Worm (Caenorhabditis elegans) whole organism, L4 larva: ENCODE results near the gene otpl-4.
A peak's percentile ranks its signal among the peaks of the same experiment; 100 is the strongest.
"Not testable (repeated sequence)": the region's sequence is repeated elsewhere in the genome, so short reads cannot be mapped to it uniquely, and the experiment has no call there.

Source experiments
- F10B5.3 ChIP-seq: sonication (generic microtip); optimal IDR thresholded peaks from 2 replicates; lab custom pipeline; 2016; ENCODE audit warnings: mild to moderate bottlenecking, missing genetic modification characterization, missing compliant biosample characterization
- F26F4.8 ChIP-seq: fragments of 200-800 bp; sonication (Bioruptor generic); conservative IDR thresholded peaks from 2 replicates; pipeline ENCODE4 v1.3.6; 2022; ENCODE audit warnings: missing genetic modification characterization, missing compliant biosample characterization
- F44E2.7 ChIP-seq: fragments of 200-800 bp; sonication (Bioruptor generic); IDR thresholded peaks from 2 replicates; pipeline ENCODE4 v2.1.2; 2022; ENCODE audit warnings: missing genetic modification characterization, missing compliant biosample characterization
- T26A8.4 ChIP-seq: fragments of 200-800 bp; sonication (Bioruptor generic); IDR thresholded peaks from 2 replicates; pipeline ENCODE4 v1.3.6; 2022; ENCODE audit warnings: missing genetic modification characterization, missing compliant biosample characterization
- Y105C5A.15 ChIP-seq: fragments of 200-800 bp; sonication (Bioruptor generic); IDR thresholded peaks from 2 replicates; pipeline ENCODE4 v1.3.6; 2022; ENCODE audit warnings: missing genetic modification characterization, missing compliant biosample characterization
- Y5F2A.4 ChIP-seq: fragments of 200-800 bp; sonication (Bioruptor generic); optimal IDR thresholded peaks from 2 replicates; lab custom pipeline; 2018; ENCODE audit warnings: mild to moderate bottlenecking, missing genetic modification characterization, missing compliant biosample characterization
- Y75B8A.6 ChIP-seq: fragments of 200-800 bp; sonication (Bioruptor generic); IDR thresholded peaks from 2 replicates; pipeline ENCODE4 v1.3.6; 2022; ENCODE audit warnings: missing genetic modification reagents, missing genetic modification characterization, missing compliant biosample characterization
- ZK337.2 ChIP-seq: fragments of 200-800 bp; sonication (Bioruptor generic); IDR thresholded peaks from 2 replicates; pipeline ENCODE4 v1.3.6; 2022; ENCODE audit warnings: missing genetic modification reagents, missing genetic modification characterization, missing compliant biosample characterization
- ZK546.5 ChIP-seq, 2 experiments: sonication (generic microtip); optimal IDR thresholded peaks; 2 replicates each; lab custom pipeline; 2017; ENCODE audit warnings: missing biosample characterization in 2 of 2, missing genetic modification characterization in 2 of 2
- aly-2 ChIP-seq: sonication (generic microtip); optimal IDR thresholded peaks from 2 replicates; lab custom pipeline; 2018; ENCODE audit warnings: missing biosample characterization, missing genetic modification characterization
- ama-1 ChIP-seq: fragments of 150-350 bp; optimal IDR thresholded peaks from 2 replicates; lab custom pipeline; 2014; ENCODE audit warnings: inconsistent platforms, mixed read lengths
- attf-4 ChIP-seq: sonication (generic microtip); optimal IDR thresholded peaks from 3 replicates; lab custom pipeline; 2017; ENCODE audit warnings: missing biosample characterization, missing genetic modification characterization
- ceh-44 ChIP-seq: fragments of 200-800 bp; sonication (Bioruptor generic); IDR thresholded peaks from 2 replicates; pipeline ENCODE4 v1.3.6; 2022; ENCODE audit warnings: missing genetic modification reagents, missing genetic modification characterization, missing compliant biosample characterization
- ceh-62 ChIP-seq: sonication (generic microtip); optimal IDR thresholded peaks from 2 replicates; lab custom pipeline; 2017; ENCODE audit warnings: missing biosample characterization, missing genetic modification characterization
- ceh-82 ChIP-seq: sonication (generic microtip); optimal IDR thresholded peaks from 2 replicates; lab custom pipeline; 2017; ENCODE audit warnings: missing biosample characterization, missing genetic modification characterization
- daf-16 ChIP-seq, 3 experiments: sonication (generic microtip); optimal IDR thresholded peaks; 2 replicates each; lab custom pipeline; 2016 to 2017; ENCODE audit warnings: missing genetic modification characterization in 3 of 3, missing genetic modification reagents in 3 of 3, mild to moderate bottlenecking in 2 of 3, missing compliant biosample characterization in 2 of 3, missing biosample characterization in 1 of 3, moderate library complexity in 1 of 3
- daf-8 ChIP-seq: fragments of 200-800 bp; sonication (Bioruptor generic); IDR thresholded peaks from 2 replicates; pipeline ENCODE4 v1.3.6; 2022; ENCODE audit warnings: missing genetic modification characterization, missing compliant biosample characterization
- dpl-1 ChIP-seq: fragments of 150-350 bp; optimal IDR thresholded peaks from 2 replicates; lab custom pipeline; 2014; ENCODE audit warnings: missing biosample characterization, missing genetic modification reagents, missing genetic modification characterization
- dve-1 ChIP-seq: sonication (generic microtip); optimal IDR thresholded peaks from 2 replicates; lab custom pipeline; 2017; ENCODE audit warnings: antibody characterized with exemption, mild to moderate bottlenecking, missing genetic modification characterization, missing compliant biosample characterization; ENCODE audit not compliant: insufficient read depth
- fos-1 ChIP-seq: fragments of 150-350 bp; optimal IDR thresholded peaks from 2 replicates; lab custom pipeline; 2014; ENCODE audit warnings: missing biosample characterization, missing genetic modification characterization
- hlh-11 ChIP-seq: fragments of 200-800 bp; sonication (Bioruptor generic); optimal IDR thresholded peaks from 2 replicates; lab custom pipeline; 2018; ENCODE audit warnings: mild to moderate bottlenecking, missing genetic modification characterization, missing compliant biosample characterization
- lin-1 ChIP-seq: fragments of 200-800 bp; sonication (Bioruptor generic); IDR thresholded peaks from 2 replicates; pipeline ENCODE4 v1.3.6; 2022; ENCODE audit warnings: missing genetic modification reagents, missing genetic modification characterization, missing compliant biosample characterization
- lin-13 ChIP-seq: fragments of 150-350 bp; optimal IDR thresholded peaks from 2 replicates; lab custom pipeline; 2014; ENCODE audit warnings: missing biosample characterization, missing genetic modification reagents, missing genetic modification characterization
- lin-29 ChIP-seq: fragments of 200-800 bp; sonication (Bioruptor generic); IDR thresholded peaks from 2 replicates; pipeline ENCODE4 v1.3.6; 2022; ENCODE audit warnings: missing genetic modification reagents, missing genetic modification characterization, missing compliant biosample characterization
- lir-3 ChIP-seq: sonication (generic microtip); optimal IDR thresholded peaks from 2 replicates; lab custom pipeline; 2016; ENCODE audit warnings: mild to moderate bottlenecking, missing genetic modification characterization, missing compliant biosample characterization
- lsy-2 ChIP-seq, 2 experiments: fragments of 150-350 bp in 1 of 2; sonication (generic microtip) in 1 of 2; optimal IDR thresholded peaks; 2 replicates each; lab custom pipeline; 2014 to 2017; ENCODE audit warnings: missing biosample characterization in 2 of 2, missing genetic modification characterization in 2 of 2
- mdt-29 ChIP-seq: fragments of 200-800 bp; sonication (Bioruptor generic); IDR thresholded peaks from 2 replicates; pipeline ENCODE4 v1.3.6; 2022; ENCODE audit warnings: missing genetic modification reagents, missing genetic modification characterization, missing compliant biosample characterization
- mxl-3 ChIP-seq: fragments of 200-800 bp; sonication (Bioruptor generic); optimal IDR thresholded peaks from 2 replicates; lab custom pipeline; 2018; ENCODE audit warnings: mild to moderate bottlenecking, missing genetic modification characterization, missing compliant biosample characterization
- nhr-10 ChIP-seq: fragments of 150-350 bp; optimal IDR thresholded peaks from 2 replicates; lab custom pipeline; 2014; ENCODE audit warnings: missing biosample characterization, missing genetic modification characterization
- nhr-237 ChIP-seq: sonication (generic microtip); optimal IDR thresholded peaks from 2 replicates; lab custom pipeline; 2017; ENCODE audit warnings: missing biosample characterization, missing genetic modification characterization
- nhr-25 ChIP-seq: sonication (generic microtip); optimal IDR thresholded peaks from 2 replicates; lab custom pipeline; 2017; ENCODE audit warnings: missing genetic modification characterization, mild to moderate bottlenecking, missing compliant biosample characterization, antibody characterized with exemption, moderate library complexity, borderline replicate concordance; ENCODE audit not compliant: insufficient read depth
- nhr-28 ChIP-seq: fragments of 150-350 bp; optimal IDR thresholded peaks from 2 replicates; lab custom pipeline; 2014; ENCODE audit warnings: missing biosample characterization, missing genetic modification characterization
- nhr-42 ChIP-seq: fragments of 200-800 bp; sonication (Bioruptor generic); IDR thresholded peaks from 2 replicates; pipeline ENCODE4 v1.3.6; 2022; ENCODE audit warnings: missing genetic modification characterization, missing compliant biosample characterization
- nhr-48 ChIP-seq: sonication (generic microtip); optimal IDR thresholded peaks from 2 replicates; lab custom pipeline; 2016; ENCODE audit warnings: mild to moderate bottlenecking, missing genetic modification characterization, missing compliant biosample characterization
- nhr-6 ChIP-seq: fragments of 150-350 bp; optimal IDR thresholded peaks from 2 replicates; lab custom pipeline; 2014; ENCODE audit warnings: missing biosample characterization, missing genetic modification characterization
- nhr-77 ChIP-seq: fragments of 150-350 bp; optimal IDR thresholded peaks from 2 replicates; lab custom pipeline; 2014; ENCODE audit warnings: missing biosample characterization, missing genetic modification characterization
- php-3 ChIP-seq: fragments of 200-800 bp; sonication (Bioruptor generic); IDR thresholded peaks from 2 replicates; pipeline ENCODE4 v1.3.6; 2022; ENCODE audit warnings: missing genetic modification reagents, missing genetic modification characterization, missing compliant biosample characterization
- pqm-1 ChIP-seq: sonication (generic microtip); optimal IDR thresholded peaks from 2 replicates; lab custom pipeline; 2017; ENCODE audit warnings: missing biosample characterization, missing genetic modification characterization
- rbr-2 ChIP-seq: sonication (generic microtip); optimal IDR thresholded peaks from 2 replicates; lab custom pipeline; 2016; ENCODE audit warnings: missing genotype, missing genetic modification characterization, missing compliant biosample characterization
- set-16 ChIP-seq: fragments of 200-800 bp; sonication (Bioruptor generic); IDR thresholded peaks from 2 replicates; pipeline ENCODE4 v1.3.6; 2022; ENCODE audit warnings: missing genetic modification reagents, missing genetic modification characterization, missing compliant biosample characterization
- skn-1 ChIP-seq: fragments of 150-350 bp; optimal IDR thresholded peaks from 2 replicates; lab custom pipeline; 2014; ENCODE audit warnings: missing biosample characterization, missing genetic modification characterization
- spr-1 ChIP-seq: sonication (generic microtip); optimal IDR thresholded peaks from 2 replicates; lab custom pipeline; 2016; ENCODE audit warnings: mild to moderate bottlenecking, missing genetic modification characterization, missing compliant biosample characterization
- spr-3 ChIP-seq: fragments of 200-800 bp; sonication (Bioruptor generic); optimal IDR thresholded peaks from 2 replicates; lab custom pipeline; 2018; ENCODE audit warnings: mild to moderate bottlenecking, missing genetic modification characterization, missing compliant biosample characterization
- zag-1 ChIP-seq: fragments of 150-350 bp; optimal IDR thresholded peaks from 2 replicates; lab custom pipeline; 2014; ENCODE audit warnings: missing biosample characterization, missing genetic modification characterization
- zfp-2 ChIP-seq: sonication (generic microtip); optimal IDR thresholded peaks from 2 replicates; lab custom pipeline; 2016; ENCODE audit warnings: mild to moderate bottlenecking, missing genetic modification characterization, missing compliant biosample characterization
- zip-2 ChIP-seq: fragments of 150-350 bp; optimal IDR thresholded peaks from 2 replicates; lab custom pipeline; 2014; ENCODE audit warnings: missing biosample characterization, missing genetic modification characterization
- ztf-11 ChIP-seq: fragments of 150-350 bp; optimal IDR thresholded peaks from 2 replicates; lab custom pipeline; 2014; ENCODE audit warnings: missing biosample characterization, missing genetic modification characterization

otpl-4 gene

DNA sequence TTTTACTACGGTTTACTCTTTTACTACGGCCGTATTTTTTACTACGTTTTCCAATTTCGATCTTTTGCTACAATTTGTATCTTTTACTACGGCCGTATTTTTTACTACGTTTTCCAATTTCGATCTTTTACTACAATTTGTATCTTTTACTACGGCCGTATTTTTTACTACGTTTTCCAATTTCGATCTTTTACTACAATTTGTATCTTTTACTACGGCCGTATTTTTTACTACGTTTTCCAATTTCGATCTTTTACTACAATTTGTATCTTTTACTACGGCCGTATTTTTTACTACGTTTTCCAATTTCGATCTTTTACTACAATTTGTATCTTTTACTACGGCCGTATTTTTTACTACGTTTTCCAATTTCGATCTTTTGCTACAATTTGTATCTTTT, 37.6 kb downstream of the otpl-4 start, which contains the start of gene F25G6.1:
TSS of gene F25G6.1 (plus strand) at position 301 of the 400 bp plus-strand sequence.
- not testable (repeated sequence) for TF ChIP-seq nhr-25 (tag; lab: Kevin White, UChicago); ceh-82; zfp-2

DNA sequence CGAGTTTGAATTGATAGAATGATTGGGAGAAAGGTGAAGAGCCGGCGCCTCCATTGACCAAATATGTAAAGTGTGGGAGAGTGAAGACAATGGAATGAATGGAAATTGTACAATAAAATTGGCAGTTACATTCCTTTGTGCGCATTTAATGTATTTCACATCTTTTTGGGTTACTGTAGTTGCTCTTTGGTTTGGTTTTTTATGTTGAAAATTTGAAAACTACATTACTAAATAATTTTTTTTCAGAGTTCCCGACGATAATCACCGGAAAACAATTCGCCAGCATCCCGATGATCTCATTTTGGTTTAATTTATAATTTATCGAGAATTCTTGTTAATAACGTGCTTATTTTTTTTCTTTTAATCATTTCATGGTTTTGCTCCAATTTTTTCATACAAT, 43.8 kb downstream of the otpl-4 start, which contains the start of gene C10B5.1:
TSS of gene C10B5.1 (plus strand) at position 301 of the 400 bp plus-strand sequence.
- TF ChIP-seq php-3 (GFP tag; lab: Robert Waterston, UW) (no peak), nhr-10 (tag; lab: Kevin White, UChicago) (no peak), pqm-1 (no peak), skn-1 (tag; lab: Kevin White, UChicago) (no peak), Y105C5A.15 (no peak), lin-1 (no peak), nhr-42 (no peak)

DNA sequence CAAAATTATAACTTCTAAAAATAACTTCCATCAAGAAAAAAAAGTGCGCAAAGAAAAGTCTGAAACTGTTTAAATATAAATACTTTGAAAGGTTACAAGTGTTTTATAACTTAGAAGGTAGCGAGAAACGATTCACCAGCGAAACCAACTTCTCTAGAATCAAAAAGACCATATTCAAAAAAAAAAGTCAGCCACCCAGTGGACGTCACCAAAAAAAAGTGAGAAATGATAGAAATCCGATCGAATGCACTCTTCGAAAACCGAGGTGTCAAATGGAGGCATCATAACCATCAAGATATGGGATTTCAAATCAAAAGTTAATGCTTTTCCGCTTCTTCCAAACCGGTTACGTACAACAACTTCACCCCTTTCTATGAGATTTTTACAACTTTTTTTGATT, 49.3 kb downstream of the otpl-4 start:
- no peak for TF ChIP-seq T26A8.4 (GFP tag; lab: Robert Waterston, UW)
- no peak for TF ChIP-seq nhr-48 (tag; lab: Kevin White, UChicago)
- TF ChIP-seq zip-2 (tag; lab: Kevin White, UChicago): no peak

DNA sequence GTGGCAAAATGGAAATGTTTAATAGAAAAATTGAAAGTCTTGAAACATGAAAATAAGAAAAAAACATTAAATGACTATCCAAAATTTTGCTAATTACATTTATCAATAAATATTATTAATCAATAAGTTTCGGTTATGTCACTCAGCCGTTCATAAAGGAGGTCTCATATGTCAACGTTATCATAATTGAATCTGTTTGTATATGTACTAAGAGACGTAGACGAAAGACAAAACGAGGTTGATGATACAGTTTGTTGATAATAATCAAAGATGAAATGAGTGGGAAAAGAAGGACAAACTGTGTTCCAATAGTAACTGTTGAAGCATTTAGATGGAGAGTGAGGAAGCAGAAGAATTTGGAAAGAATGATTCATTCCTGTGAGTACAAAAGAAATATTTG, 49.8 kb downstream of the otpl-4 start:
- TF ChIP-seq spr-1: no peak
- no peak for TF ChIP-seq nhr-237
- TF ChIP-seq ama-1: no peak
- TF ChIP-seq Y5F2A.4 (GFP tag; lab: Kevin White, UChicago): no peak
- no peak for TF ChIP-seq nhr-6
- TF ChIP-seq ZK337.2 (GFP tag; lab: Robert Waterston, UW): no peak
- no peak for TF ChIP-seq lin-29 (GFP tag; lab: Robert Waterston, UW)
- TF ChIP-seq lin-13 (GFP tag; lab: Kevin White, UChicago): no peak
- no peak for TF ChIP-seq ZK546.5 (tag; optimal IDR thresholded peaks at IDR 0.05; lab: Kevin White, UChicago)
- TF ChIP-seq daf-8 (GFP tag; lab: Robert Waterston, UW): no peak
- TF ChIP-seq spr-3 (GFP tag; lab: Kevin White, UChicago): no peak
- no peak for TF ChIP-seq F26F4.8 (GFP tag; lab: Robert Waterston, UW)
- TF ChIP-seq T26A8.4 (GFP tag; lab: Robert Waterston, UW): no peak
- no peak for TF ChIP-seq zag-1 (tag; lab: Kevin White, UChicago)
- TF ChIP-seq F44E2.7 (GFP tag; lab: Robert Waterston, UW): no peak
- no peak for TF ChIP-seq nhr-42
- peak; percentile 36 for TF ChIP-seq nhr-48 (tag; lab: Kevin White, UChicago)
- TF ChIP-seq ztf-11: no peak
- no peak for TF ChIP-seq nhr-77
- TF ChIP-seq attf-4 (tag; lab: Kevin White, UChicago): no peak
- TF ChIP-seq Y75B8A.6 (GFP tag; lab: Robert Waterston, UW): no peak
- TF ChIP-seq lsy-2 (tag; optimal IDR thresholded peaks at IDR 0.05; lab: Kevin White, UChicago): no peak
- TF ChIP-seq daf-16 (GFP tag; optimal IDR thresholded peaks at IDR 0.05; lab: Kevin White, UChicago): no peak
- TF ChIP-seq daf-16 (tag; optimal IDR thresholded peaks at IDR 0.05; lab: Kevin White, UChicago): peak; percentile 90
- no peak for TF ChIP-seq lir-3 (tag; lab: Kevin White, UChicago)
- no peak for TF ChIP-seq mxl-3 (GFP tag; lab: Kevin White, UChicago)
- no peak for TF ChIP-seq hlh-11 (tag; lab: Kevin White, UChicago)
- TF ChIP-seq lin-1: no peak
- TF ChIP-seq aly-2 (tag; lab: Kevin White, UChicago): no peak
- TF ChIP-seq dve-1: peak; percentile 71
- TF ChIP-seq nhr-28 (tag; lab: Kevin White, UChicago): peak; percentile 46
- no peak for TF ChIP-seq fos-1 (tag; lab: Kevin White, UChicago)
- TF ChIP-seq rbr-2 (tag; lab: Kevin White, UChicago): no peak
- TF ChIP-seq ceh-62 (tag; lab: Kevin White, UChicago): no peak
- no peak for TF ChIP-seq dpl-1 (GFP tag; lab: Kevin White, UChicago)
- TF ChIP-seq ceh-44: no peak
- no peak for TF ChIP-seq F10B5.3 (tag; lab: Kevin White, UChicago)
- no peak for TF ChIP-seq mdt-29 (GFP tag; lab: Robert Waterston, UW)
- peak; percentile 26 for TF ChIP-seq pqm-1
- TF ChIP-seq set-16: no peak
